Fruit fly (Drosophila melanogaster) whole organism, embryonic: Measurements from ENCODE around the gene Osi19.

Source experiments
- CG10565 ChIP-seq: fragments of 200-800 bp; sonication (Bioruptor generic); optimal IDR thresholded peaks from 3 replicates; lab custom pipeline; 2016; ENCODE audit warnings: missing biosample characterization, mild to moderate bottlenecking, missing genetic modification characterization
- CG10979 ChIP-seq: fragments of 200-800 bp; sonication (Bioruptor generic); optimal IDR thresholded peaks from 2 replicates; lab custom pipeline; 2018; ENCODE audit warnings: missing biosample characterization, mild to moderate bottlenecking, missing genetic modification characterization, moderate library complexity
- CG11560 ChIP-seq: fragments of 200-800 bp; sonication (Bioruptor generic); IDR thresholded peaks from 3 replicates; pipeline ENCODE4 v1.3.6; 2022; ENCODE audit warnings: missing biosample characterization, missing genetic modification characterization
- CG14014 ChIP-seq: fragments of 200-800 bp; sonication (Bioruptor generic); IDR thresholded peaks from 2 replicates; pipeline ENCODE4 v1.3.6; 2022; ENCODE audit warnings: missing biosample characterization, missing genetic modification characterization
- CG14050 ChIP-seq: fragments of 200-800 bp; sonication (Bioruptor generic); IDR thresholded peaks from 3 replicates; pipeline ENCODE4 v1.3.6; 2022; ENCODE audit warnings: missing biosample characterization, missing genetic modification characterization
- CG16779 ChIP-seq: fragments of 200-800 bp; sonication (Bioruptor generic); IDR thresholded peaks from 2 replicates; pipeline ENCODE4 v1.3.6; 2022; ENCODE audit warnings: missing biosample characterization, missing genetic modification characterization
- CG17829 ChIP-seq: fragments of 200-800 bp; optimal IDR thresholded peaks from 2 replicates; lab custom pipeline; 2019; ENCODE audit warnings: missing biosample characterization, mild to moderate bottlenecking, missing genetic modification characterization, moderate library complexity
- CG18619 ChIP-seq: fragments of 200-800 bp; sonication (Bioruptor generic); optimal IDR thresholded peaks from 3 replicates; lab custom pipeline; 2017; ENCODE audit warnings: missing biosample characterization, mild to moderate bottlenecking, missing genetic modification characterization
- CG18764 ChIP-seq: fragments of 200-800 bp; sonication (Bioruptor generic); optimal IDR thresholded peaks from 3 replicates; lab custom pipeline; 2016; ENCODE audit warnings: missing biosample characterization, missing genetic modification characterization
- CG2712 ChIP-seq: fragments of 200-800 bp; optimal IDR thresholded peaks from 3 replicates; lab custom pipeline; 2019; ENCODE audit warnings: missing biosample characterization, mild to moderate bottlenecking, missing genetic modification characterization, moderate library complexity
- CG31365 ChIP-seq: fragments of 200-800 bp; sonication (Bioruptor generic); optimal IDR thresholded peaks from 2 replicates; lab custom pipeline; 2018; ENCODE audit warnings: missing biosample characterization, mild to moderate bottlenecking, missing genetic modification characterization
- CG32532 ChIP-seq: fragments of 200-800 bp; sonication (Bioruptor generic); IDR thresholded peaks from 2 replicates; pipeline ENCODE4 v1.3.6; 2022; ENCODE audit warnings: missing biosample characterization, missing genetic modification characterization
- CG3281 ChIP-seq: fragments of 200-800 bp; sonication (Bioruptor generic); optimal IDR thresholded peaks from 3 replicates; lab custom pipeline; 2017; ENCODE audit warnings: missing biosample characterization, mild to moderate bottlenecking, missing genetic modification characterization
- CG3407 ChIP-seq: fragments of 200-800 bp; sonication (Bioruptor generic); optimal IDR thresholded peaks from 2 replicates; lab custom pipeline; 2018; ENCODE audit warnings: missing biosample characterization, mild to moderate bottlenecking, missing genetic modification characterization
- CG34376 ChIP-seq: fragments of 200-800 bp; sonication (Bioruptor generic); optimal IDR thresholded peaks from 2 replicates; lab custom pipeline; 2018; ENCODE audit warnings: missing biosample characterization, mild to moderate bottlenecking, missing genetic modification characterization
- CG42726 ChIP-seq: fragments of 200-800 bp; sonication (Bioruptor generic); IDR thresholded peaks from 2 replicates; pipeline ENCODE4 v1.3.6; 2022; ENCODE audit warnings: missing biosample characterization, missing genetic modification characterization; ENCODE audit not compliant: partially characterized antibody
- CG6175 ChIP-seq: fragments of 200-800 bp; sonication (Bioruptor generic); IDR thresholded peaks from 3 replicates; pipeline ENCODE4 v1.3.6; 2022; ENCODE audit warnings: missing biosample characterization, missing genetic modification characterization
- CG6689 ChIP-seq: fragments of 200-800 bp; sonication (Bioruptor generic); IDR thresholded peaks from 2 replicates; pipeline ENCODE4 v1.3.6; 2022; ENCODE audit warnings: missing biosample characterization, missing genetic modification characterization
- CG6854 ChIP-seq: fragments of 200-800 bp; sonication (Bioruptor generic); optimal IDR thresholded peaks from 3 replicates; lab custom pipeline; 2017; ENCODE audit warnings: missing biosample characterization, mild to moderate bottlenecking, missing genetic modification characterization
- CG7987 ChIP-seq: fragments of 200-800 bp; sonication (Bioruptor generic); optimal IDR thresholded peaks from 2 replicates; lab custom pipeline; 2018; ENCODE audit warnings: missing biosample characterization, mild to moderate bottlenecking, missing genetic modification characterization, moderate library complexity
- CG8290 ChIP-seq, 3 experiments: fragments of 200-800 bp; sonication (Bioruptor generic); optimal IDR thresholded peaks; 2 replicates each; lab custom pipeline; 2016 to 2019; ENCODE audit warnings: missing biosample characterization in 3 of 3, missing genetic modification characterization in 3 of 3, mild to moderate bottlenecking in 2 of 3, moderate library complexity in 1 of 3
- CG8388 ChIP-seq: fragments of 200-800 bp; sonication (Bioruptor generic); optimal IDR thresholded peaks from 2 replicates; lab custom pipeline; 2019; ENCODE audit warnings: missing biosample characterization, mild to moderate bottlenecking, missing genetic modification characterization, moderate library complexity
- CHES-1-like ChIP-seq: fragments of 200-800 bp; sonication (Bioruptor generic); optimal IDR thresholded peaks from 2 replicates; lab custom pipeline; 2016; ENCODE audit warnings: missing biosample characterization, missing genetic modification characterization
- Dbx ChIP-seq: fragments of 200-800 bp; sonication (Bioruptor generic); IDR thresholded peaks from 3 replicates; pipeline ENCODE4 v1.3.6; 2022; ENCODE audit warnings: missing biosample characterization, missing genetic modification characterization
- Dp ChIP-seq: fragments of 200-800 bp; sonication (Bioruptor generic); optimal IDR thresholded peaks from 2 replicates; lab custom pipeline; 2018; ENCODE audit warnings: missing biosample characterization, mild to moderate bottlenecking, missing genetic modification characterization, moderate library complexity
- E2f1 ChIP-seq: fragments of 200-800 bp; sonication (Bioruptor generic); IDR thresholded peaks from 2 replicates; pipeline ENCODE4 v1.3.6; 2022; ENCODE audit warnings: missing biosample characterization, missing genetic modification characterization
- Gsc ChIP-seq: fragments of 200-800 bp; sonication (Bioruptor generic); IDR thresholded peaks from 2 replicates; pipeline ENCODE4 v1.3.6; 2022; ENCODE audit warnings: missing biosample characterization, missing genetic modification characterization
- Gug ChIP-seq: fragments of 200-800 bp; sonication (Bioruptor generic); IDR thresholded peaks from 4 replicates; pipeline ENCODE4 v1.3.6; 2022; ENCODE audit warnings: missing biosample characterization, missing genetic modification characterization
- HLH4C ChIP-seq: fragments of 200-800 bp; sonication (Bioruptor generic); IDR thresholded peaks from 3 replicates; pipeline ENCODE4 v1.3.6; 2022; ENCODE audit warnings: missing biosample characterization, missing genetic modification characterization; ENCODE audit not compliant: partially characterized antibody
- Six4 ChIP-seq: fragments of 200-800 bp; sonication (Bioruptor generic); optimal IDR thresholded peaks from 2 replicates; lab custom pipeline; 2016; ENCODE audit warnings: missing biosample characterization, missing genetic modification characterization
- Sox100B ChIP-seq: fragments of 200-800 bp; sonication (Bioruptor generic); optimal IDR thresholded peaks from 3 replicates; lab custom pipeline; 2018; ENCODE audit warnings: missing biosample characterization, mild to moderate bottlenecking, missing genetic modification characterization
- Tbp ChIP-seq: fragments of >200 bp; optimal IDR thresholded peaks from 2 replicates; lab custom pipeline; 2018; ENCODE audit warnings: missing biosample characterization, missing genetic modification characterization
- cato ChIP-seq: fragments of 200-800 bp; sonication (Bioruptor generic); optimal IDR thresholded peaks from 2 replicates; lab custom pipeline; 2016; ENCODE audit warnings: missing biosample characterization, missing genetic modification characterization, borderline replicate concordance
- fd64A ChIP-seq: fragments of 200-800 bp; sonication (Bioruptor generic); optimal IDR thresholded peaks from 3 replicates; lab custom pipeline; 2018; ENCODE audit warnings: missing biosample characterization, mild to moderate bottlenecking, missing genetic modification characterization
- gcm2 ChIP-seq: fragments of 200-800 bp; sonication (Bioruptor generic); optimal IDR thresholded peaks from 2 replicates; lab custom pipeline; 2016; ENCODE audit warnings: missing biosample characterization, missing genetic modification characterization
- her ChIP-seq: fragments of 200-800 bp; sonication (Bioruptor generic); optimal IDR thresholded peaks from 2 replicates; lab custom pipeline; 2016; ENCODE audit warnings: missing biosample characterization, missing genetic modification characterization
- lab ChIP-seq: fragments of 200-800 bp; sonication (Bioruptor generic); optimal IDR thresholded peaks from 3 replicates; lab custom pipeline; 2017; ENCODE audit warnings: missing biosample characterization, missing genetic modification characterization, mild to moderate bottlenecking, moderate library complexity, missing genetic modification reagents
- nau ChIP-seq: fragments of 200-800 bp; sonication (Bioruptor generic); optimal IDR thresholded peaks from 3 replicates; lab custom pipeline; 2017; ENCODE audit warnings: missing biosample characterization, mild to moderate bottlenecking, missing genetic modification characterization, missing genetic modification reagents
- onecut ChIP-seq: fragments of 200-800 bp; sonication (Bioruptor generic); IDR thresholded peaks from 2 replicates; pipeline ENCODE4 v1.3.6; 2022; ENCODE audit warnings: missing biosample characterization, missing genetic modification characterization
- pb ChIP-seq: fragments of 200-800 bp; sonication (Bioruptor generic); optimal IDR thresholded peaks from 3 replicates; lab custom pipeline; 2016; ENCODE audit warnings: missing biosample characterization, missing genetic modification characterization
- row ChIP-seq: fragments of 200-800 bp; sonication (Bioruptor generic); IDR thresholded peaks from 3 replicates; pipeline ENCODE4 v1.3.6; 2022; ENCODE audit warnings: missing biosample characterization, missing genetic modification characterization
- scrt ChIP-seq: fragments of 200-800 bp; sonication (Bioruptor generic); optimal IDR thresholded peaks from 2 replicates; lab custom pipeline; 2018; ENCODE audit warnings: missing biosample characterization, mild to moderate bottlenecking, missing genetic modification characterization, moderate library complexity
- ssp ChIP-seq: fragments of 200-800 bp; sonication (Bioruptor generic); IDR thresholded peaks from 2 replicates; pipeline ENCODE4 v1.3.6; 2022; ENCODE audit warnings: missing biosample characterization, missing genetic modification characterization
- usp ChIP-seq: fragments of >200 bp; optimal IDR thresholded peaks from 2 replicates; lab custom pipeline; 2017; ENCODE audit warnings: missing biosample characterization, missing genetic modification characterization
- wdn ChIP-seq: fragments of 200-800 bp; sonication (Bioruptor generic); IDR thresholded peaks from 2 replicates; pipeline ENCODE4 v1.3.6; 2022; ENCODE audit warnings: missing biosample characterization, missing genetic modification characterization

Gene Osi19

dm6 chr3R:6368550-6369238 is 33.5 kb downstream of the Osi19 start, which contains the start of gene CG10286 (continued):
- TF ChIP-seq HLH4C (GFP tag; lab: Robert Waterston, UW) (peak; percentile 70), Tbp (GFP tag; lab: Kevin White, UChicago) (no peak)

dm6 chr3R:6373512-6374306 is 38.5 kb downstream of the Osi19 start:
- 0 out of 2 replicates have a peak, but pooled peaks have one; percentile 22 for TF ChIP-seq CG6689 (GFP tag; lab: Robert Waterston, UW)
- no peak for TF ChIP-seq CG42726 (GFP tag; lab: Robert Waterston, UW)
- TF ChIP-seq scrt (GFP tag; lab: Kevin White, UChicago) = peak; percentile 89
- TF ChIP-seq CG6854 (GFP tag; lab: Kevin White, UChicago) = peak; percentile 71
- peak; percentile 45; the same call in 1 of the 2 replicates for TF ChIP-seq wdn (GFP tag; lab: Robert Waterston, UW)
- peak; percentile 63 for TF ChIP-seq CG3281 (GFP tag; lab: Kevin White, UChicago)
- no peak for TF ChIP-seq CG11560 (tag; lab: Robert Waterston, UW)
- peak; percentile 46 for TF ChIP-seq CG18764
- no peak for TF ChIP-seq ssp (GFP tag; lab: Robert Waterston, UW)
- peak; percentile 14 for TF ChIP-seq fd64A
- peak; percentile 77 for TF ChIP-seq row (GFP tag; lab: Robert Waterston, UW)
- peak; percentile 52; the same call in 1 of the 2 replicates for TF ChIP-seq CG32532
- TF ChIP-seq CG10565 (GFP tag; lab: Kevin White, UChicago) = no peak
- peak; percentile 3 for TF ChIP-seq CG8388 (GFP tag; lab: Kevin White, UChicago)
- TF ChIP-seq CG3407 = peak; percentile 43
- peak; percentile 21 for TF ChIP-seq gcm2 (GFP tag; lab: Kevin White, UChicago)
- no peak for TF ChIP-seq pb
- peak; percentile 67 for TF ChIP-seq CG34376 (GFP tag; lab: Kevin White, UChicago)
- TF ChIP-seq Gsc = no peak
- TF ChIP-seq Gug (GFP tag; lab: Robert Waterston, UW) = no peak
- TF ChIP-seq CG16779 (GFP tag; lab: Robert Waterston, UW) = no peak
- peak; percentile 42 for TF ChIP-seq CG17829 (tag; lab: Kevin White, UChicago)
- peak; percentile 33; the same call in 1 of the 2 replicates for TF ChIP-seq E2f1
- TF ChIP-seq CG18619 (GFP tag; lab: Kevin White, UChicago) = no peak
- TF ChIP-seq CG14014 (GFP tag; lab: Robert Waterston, UW) = peak; percentile 65; the same call in 1 of the 2 replicates
- no peak for TF ChIP-seq Dp (GFP tag; lab: Kevin White, UChicago)
- TF ChIP-seq Sox100B (GFP tag; lab: Kevin White, UChicago) = peak; percentile 38
- no peak for TF ChIP-seq CG6175 (GFP tag; lab: Robert Waterston, UW)
- peak; percentile 35 for TF ChIP-seq her (GFP tag; lab: Kevin White, UChicago)
- TF ChIP-seq CG2712 (tag; lab: Kevin White, UChicago) = peak; percentile 23
- TF ChIP-seq nau = no peak
- TF ChIP-seq CG31365 (tag; lab: Kevin White, UChicago) = peak; percentile 4
- peak; percentile 63; the same call in 2 of the 3 replicates for TF ChIP-seq Dbx (GFP tag; lab: Robert Waterston, UW)
- no peak for TF ChIP-seq cato (GFP tag; lab: Kevin White, UChicago)
- TF ChIP-seq onecut = no peak
- peak; percentile 83 for TF ChIP-seq lab (GFP tag; lab: Kevin White, UChicago)
- peak; percentile 79 for TF ChIP-seq CG7987 (GFP tag; lab: Kevin White, UChicago)
- peak; percentile 3 for TF ChIP-seq CG10979 (tag; lab: Kevin White, UChicago)
- 0 out of 3 replicates have a peak, but pooled peaks have one; percentile 25 for TF ChIP-seq CG14050 (GFP tag; lab: Robert Waterston, UW)
- TF ChIP-seq CG8290 (GFP tag; optimal IDR thresholded peaks at IDR 0.05; lab: Kevin White, UChicago) = no peak
- peak in 1 of 2 experiments; percentile 87 for TF ChIP-seq CG8290 (tag; optimal IDR thresholded peaks at IDR 0.05; lab: Kevin White, UChicago)
- peak; percentile 13 for TF ChIP-seq CHES-1-like (GFP tag; lab: Kevin White, UChicago)
- TF ChIP-seq usp (GFP tag; lab: Kevin White, UChicago) = no peak
- TF ChIP-seq Six4 = peak; percentile 15
